Fruit fly (Drosophila melanogaster) whole organism, embryonic: ENCODE measurements around the gene RhoGAP5A.

Experiments
- Adf1 ChIP-seq: fragments of 200-800 bp; sonication (Bioruptor generic); IDR thresholded peaks from 2 replicates; pipeline ENCODE4 v1.3.6; 2022; ENCODE audit warnings: missing biosample characterization, missing genetic modification characterization
- Antp ChIP-seq: fragments of 200-800 bp; sonication (Bioruptor generic); optimal IDR thresholded peaks from 3 replicates; lab custom pipeline; 2016; ENCODE audit warnings: missing biosample characterization, missing genetic modification characterization
- CG10431 ChIP-seq: fragments of 200-800 bp; sonication (Bioruptor generic); optimal IDR thresholded peaks from 3 replicates; lab custom pipeline; 2018; ENCODE audit warnings: missing biosample characterization, mild to moderate bottlenecking, missing genetic modification characterization
- CG11723 ChIP-seq: fragments of 200-800 bp; sonication (Bioruptor generic); optimal IDR thresholded peaks from 2 replicates; lab custom pipeline; 2017; ENCODE audit warnings: missing biosample characterization, mild to moderate bottlenecking, missing genetic modification characterization
- CG12942 ChIP-seq: fragments of 200-800 bp; sonication (Bioruptor generic); optimal IDR thresholded peaks from 3 replicates; lab custom pipeline; 2016; ENCODE audit warnings: missing biosample characterization, missing genetic modification characterization
- CG15696 ChIP-seq: fragments of 200-800 bp; sonication (Bioruptor generic); optimal IDR thresholded peaks from 2 replicates; lab custom pipeline; 2019; ENCODE audit warnings: missing biosample characterization, mild to moderate bottlenecking, missing genetic modification characterization, moderate library complexity
- CG17186 ChIP-seq: fragments of 200-800 bp; sonication (Bioruptor generic); optimal IDR thresholded peaks from 3 replicates; lab custom pipeline; 2017; ENCODE audit warnings: missing biosample characterization, missing genetic modification reagents, missing genetic modification characterization
- CG17385 ChIP-seq: fragments of 200-800 bp; sonication (Bioruptor generic); optimal IDR thresholded peaks from 3 replicates; lab custom pipeline; 2018; ENCODE audit warnings: missing biosample characterization, mild to moderate bottlenecking, missing genetic modification characterization
- CG17829 ChIP-seq: fragments of 200-800 bp; optimal IDR thresholded peaks from 2 replicates; lab custom pipeline; 2019; ENCODE audit warnings: missing biosample characterization, mild to moderate bottlenecking, missing genetic modification characterization, moderate library complexity
- CG18619 ChIP-seq: fragments of 200-800 bp; sonication (Bioruptor generic); optimal IDR thresholded peaks from 3 replicates; lab custom pipeline; 2017; ENCODE audit warnings: missing biosample characterization, mild to moderate bottlenecking, missing genetic modification characterization
- CG2202 ChIP-seq: fragments of 200-800 bp; sonication (Bioruptor generic); optimal IDR thresholded peaks from 2 replicates; lab custom pipeline; 2018; ENCODE audit warnings: missing biosample characterization, mild to moderate bottlenecking, missing genetic modification characterization
- CG31224 ChIP-seq: fragments of 200-800 bp; sonication (Bioruptor generic); IDR thresholded peaks from 2 replicates; pipeline ENCODE4 v1.3.6; 2022; ENCODE audit warnings: missing biosample characterization, missing genetic modification characterization
- CG31365 ChIP-seq: fragments of 200-800 bp; sonication (Bioruptor generic); optimal IDR thresholded peaks from 2 replicates; lab custom pipeline; 2018; ENCODE audit warnings: missing biosample characterization, mild to moderate bottlenecking, missing genetic modification characterization
- CG4707 ChIP-seq: fragments of 200-800 bp; sonication (Bioruptor generic); optimal IDR thresholded peaks from 2 replicates; lab custom pipeline; 2018; ENCODE audit warnings: missing biosample characterization, mild to moderate bottlenecking, missing genetic modification characterization, moderate library complexity
- CG4820 ChIP-seq: fragments of 200-800 bp; sonication (Bioruptor generic); optimal IDR thresholded peaks from 3 replicates; lab custom pipeline; 2016; ENCODE audit warnings: missing biosample characterization, missing genetic modification characterization
- CG4854 ChIP-seq: fragments of 200-800 bp; sonication (Bioruptor generic); optimal IDR thresholded peaks from 2 replicates; lab custom pipeline; 2016; ENCODE audit warnings: missing biosample characterization, missing genetic modification characterization, inconsistent platforms
- CG6813 ChIP-seq: fragments of 200-800 bp; sonication (Bioruptor generic); optimal IDR thresholded peaks from 2 replicates; lab custom pipeline; 2017; ENCODE audit warnings: missing biosample characterization, missing genetic modification characterization, mild to moderate bottlenecking, moderate library complexity, missing genetic modification reagents
- CG9215 ChIP-seq: fragments of 200-800 bp; sonication (Bioruptor generic); IDR thresholded peaks from 2 replicates; pipeline ENCODE4 v1.3.6; 2022; ENCODE audit warnings: missing biosample characterization, missing genetic modification characterization
- CG9609 ChIP-seq: fragments of 200-800 bp; sonication (Bioruptor generic); optimal IDR thresholded peaks from 3 replicates; lab custom pipeline; 2016; ENCODE audit warnings: missing biosample characterization, missing genetic modification characterization
- D19A ChIP-seq: fragments of 200-800 bp; optimal IDR thresholded peaks from 3 replicates; lab custom pipeline; 2019; ENCODE audit warnings: missing biosample characterization, mild to moderate bottlenecking, missing genetic modification characterization, moderate library complexity
- Deaf1 ChIP-seq: fragments of 200-800 bp; optimal IDR thresholded peaks from 3 replicates; lab custom pipeline; 2019; ENCODE audit warnings: missing biosample characterization, mild to moderate bottlenecking, missing genetic modification characterization, moderate library complexity
- Fer3 ChIP-seq: fragments of 200-800 bp; sonication (Bioruptor generic); optimal IDR thresholded peaks from 2 replicates; lab custom pipeline; 2018; ENCODE audit warnings: missing biosample characterization, mild to moderate bottlenecking, missing genetic modification characterization, moderate library complexity
- HLHmδ ChIP-seq: fragments of 200-800 bp; sonication (Bioruptor generic); optimal IDR thresholded peaks from 2 replicates; lab custom pipeline; 2018; ENCODE audit warnings: missing biosample characterization, mild to moderate bottlenecking, missing genetic modification characterization, moderate library complexity
- Jarid2 ChIP-seq: fragments of 200-800 bp; sonication (Bioruptor generic); optimal IDR thresholded peaks from 3 replicates; lab custom pipeline; 2017; ENCODE audit warnings: mild to moderate bottlenecking, missing biosample characterization, missing genetic modification reagents, missing genetic modification characterization
- Kr ChIP-seq: fragments of 200-800 bp; sonication (Bioruptor generic); optimal IDR thresholded peaks from 2 replicates; lab custom pipeline; 2017; ENCODE audit warnings: missing biosample characterization, mild to moderate bottlenecking, missing genetic modification characterization
- Mad ChIP-seq: fragments of 200-800 bp; sonication (Bioruptor generic); optimal IDR thresholded peaks from 2 replicates; lab custom pipeline; 2016; ENCODE audit warnings: missing biosample characterization, missing genetic modification characterization
- NC2β ChIP-seq: fragments of 200-800 bp; sonication (Bioruptor generic); optimal IDR thresholded peaks from 2 replicates; lab custom pipeline; 2016; ENCODE audit warnings: missing biosample characterization, missing genetic modification characterization
- Nf-YB ChIP-seq: fragments of 200-800 bp; sonication (Bioruptor generic); optimal IDR thresholded peaks from 3 replicates; lab custom pipeline; 2019; ENCODE audit warnings: missing biosample characterization, mild to moderate bottlenecking, missing genetic modification characterization, moderate library complexity
- Oaz ChIP-seq: fragments of 200-800 bp; sonication (Bioruptor generic); IDR thresholded peaks from 2 replicates; pipeline ENCODE4 v1.3.6; 2022; ENCODE audit warnings: missing biosample characterization, missing genetic modification characterization
- TFAM ChIP-seq: fragments of 200-800 bp; sonication (Bioruptor generic); optimal IDR thresholded peaks from 2 replicates; lab custom pipeline; 2017; ENCODE audit warnings: missing biosample characterization, missing genetic modification characterization, inconsistent platforms
- Usf ChIP-seq: fragments of 200-800 bp; sonication (Bioruptor generic); optimal IDR thresholded peaks from 2 replicates; lab custom pipeline; 2017; ENCODE audit warnings: missing genotype, missing biosample characterization, missing genetic modification characterization
- ab ChIP-seq: fragments of 200-800 bp; sonication (Bioruptor generic); optimal IDR thresholded peaks from 2 replicates; lab custom pipeline; 2016; ENCODE audit warnings: missing biosample characterization, missing genetic modification characterization
- ash1 ChIP-seq: fragments of 200-800 bp; sonication (Bioruptor generic); optimal IDR thresholded peaks from 2 replicates; lab custom pipeline; 2018; ENCODE audit warnings: missing biosample characterization, mild to moderate bottlenecking, missing genetic modification characterization
- eve ChIP-seq, 2 experiments: fragments of >200 bp; optimal IDR thresholded peaks; 2 replicates each; lab custom pipeline; 2017; ENCODE audit warnings: missing biosample characterization in 2 of 2, missing genetic modification characterization in 2 of 2
- fd96Cb ChIP-seq: fragments of 200-800 bp; sonication (Bioruptor generic); optimal IDR thresholded peaks from 2 replicates; lab custom pipeline; 2018; ENCODE audit warnings: missing biosample characterization, mild to moderate bottlenecking, missing genetic modification characterization, moderate library complexity
- fu2 ChIP-seq: fragments of 200-800 bp; sonication (Bioruptor generic); optimal IDR thresholded peaks from 2 replicates; lab custom pipeline; 2016; ENCODE audit warnings: missing biosample characterization, missing genetic modification characterization
- gro ChIP-seq: fragments of 200-800 bp; sonication (Bioruptor generic); optimal IDR thresholded peaks from 2 replicates; lab custom pipeline; 2016; ENCODE audit warnings: missing biosample characterization, missing genetic modification characterization
- kni ChIP-seq: fragments of 200-800 bp; sonication (Bioruptor generic); optimal IDR thresholded peaks from 3 replicates; lab custom pipeline; 2017; ENCODE audit warnings: mild to moderate bottlenecking, missing biosample characterization, missing genetic modification reagents, missing genetic modification characterization
- lilli ChIP-seq: fragments of 200-800 bp; sonication (Bioruptor generic); optimal IDR thresholded peaks from 3 replicates; lab custom pipeline; 2016; ENCODE audit warnings: missing biosample characterization, missing genetic modification characterization
- nerfin-2 ChIP-seq: fragments of 200-800 bp; sonication (Bioruptor generic); IDR thresholded peaks from 2 replicates; pipeline ENCODE4 v1.3.6; 2022; ENCODE audit warnings: missing biosample characterization, missing genetic modification characterization; ENCODE audit not compliant: partially characterized antibody
- pfk ChIP-seq: fragments of 200-800 bp; sonication (Bioruptor generic); optimal IDR thresholded peaks from 2 replicates; lab custom pipeline; 2018; ENCODE audit warnings: missing biosample characterization, mild to moderate bottlenecking, missing genetic modification characterization, moderate library complexity
- rib ChIP-seq: fragments of 200-800 bp; sonication (Bioruptor generic); IDR thresholded peaks from 2 replicates; pipeline ENCODE4 v1.3.6; 2022; ENCODE audit warnings: missing biosample characterization, missing genetic modification characterization
- salm ChIP-seq: fragments of 200-800 bp; sonication (Bioruptor generic); optimal IDR thresholded peaks from 2 replicates; lab custom pipeline; 2018; ENCODE audit warnings: missing biosample characterization, mild to moderate bottlenecking, missing genetic modification characterization
- sc ChIP-seq, 3 experiments: fragments of >200 bp in 2 of 3; fragments of 200-800 bp in 1 of 3; sonication (Bioruptor generic) in 1 of 3; optimal IDR thresholded peaks; 2 replicates in 2 of 3; 3 replicates in 1 of 3; lab custom pipeline; 2017; ENCODE audit warnings: mild to moderate bottlenecking in 1 of 3, missing biosample characterization in 1 of 3, missing genetic modification characterization in 1 of 3, missing genetic modification reagents in 1 of 3
- sens ChIP-seq: fragments of 200-800 bp; sonication (Bioruptor generic); peaks from one replicate; lab custom pipeline; 2016; ENCODE audit warnings: missing biosample characterization, missing genetic modification characterization
- sr ChIP-seq: fragments of 200-800 bp; sonication (Bioruptor generic); IDR thresholded peaks from 3 replicates; pipeline ENCODE4 v1.3.6; 2022; ENCODE audit warnings: missing biosample characterization, missing genetic modification characterization
- tin ChIP-seq: fragments of 200-800 bp; sonication (Bioruptor generic); optimal IDR thresholded peaks from 3 replicates; lab custom pipeline; 2016; ENCODE audit warnings: missing biosample characterization, missing genetic modification characterization
- twi ChIP-seq: fragments of 200-800 bp; optimal IDR thresholded peaks from 2 replicates; lab custom pipeline; 2019; ENCODE audit warnings: missing biosample characterization, mild to moderate bottlenecking, missing genetic modification characterization, moderate library complexity
- wek ChIP-seq: fragments of 200-800 bp; sonication (Bioruptor generic); optimal IDR thresholded peaks from 3 replicates; lab custom pipeline; 2018; ENCODE audit warnings: missing biosample characterization, mild to moderate bottlenecking, missing genetic modification characterization, moderate library complexity

Gene RhoGAP5A

DNA sequence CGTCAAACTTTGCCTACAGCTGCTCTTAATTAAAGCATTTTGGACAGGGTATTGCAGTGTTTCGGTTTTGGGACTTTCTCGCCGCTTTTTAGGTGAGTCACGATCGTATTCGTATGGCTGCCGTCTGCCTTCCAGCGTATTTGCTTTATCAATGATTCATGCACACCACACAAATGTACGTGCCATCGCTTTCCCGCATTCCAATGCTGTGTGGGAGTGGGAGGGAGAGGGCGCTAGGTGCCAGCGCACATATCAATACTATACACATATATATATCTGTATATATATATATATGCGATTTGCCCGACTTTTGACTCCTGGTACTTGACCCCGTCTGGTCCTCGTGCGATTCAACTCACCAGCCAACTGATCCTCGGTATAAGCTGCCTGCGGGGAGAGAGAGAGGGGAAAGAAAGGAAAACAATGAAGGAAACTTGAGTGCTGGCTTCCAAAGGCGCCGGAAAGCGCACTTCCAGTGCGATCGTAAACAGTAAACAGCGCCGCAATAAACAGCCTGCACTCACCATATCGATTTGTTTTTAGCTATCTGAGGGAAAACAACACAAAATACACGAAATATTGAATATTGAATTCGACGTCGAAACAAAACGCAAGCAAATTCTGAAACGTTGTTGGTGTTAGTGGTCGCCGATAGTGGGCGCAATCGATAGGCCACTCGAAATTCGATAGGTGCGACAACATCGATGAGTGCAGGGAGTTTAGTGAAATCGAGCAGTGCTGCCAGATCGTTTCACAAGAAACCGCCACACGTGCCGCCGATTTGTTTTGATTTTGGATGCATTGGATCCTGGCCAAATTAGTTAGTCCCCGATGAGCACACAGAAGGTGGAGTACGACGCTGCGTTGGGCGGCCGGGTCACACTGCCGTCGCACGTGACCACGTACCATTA lies 3.5 kb upstream of the RhoGAP5A start, which contains the start of the genes Mlc-c and Pop1:
TSS of gene Mlc-c (minus strand) at position 647 of the 911 bp plus-strand sequence.
TSS of gene Pop1 (plus strand) at position 756 of the 911 bp plus-strand sequence.
- no peak for TF ChIP-seq CG11723 (GFP tag; lab: Kevin White, UChicago)
- no peak for TF ChIP-seq rib (GFP tag; lab: Robert Waterston, UW)
- no peak for TF ChIP-seq Fer3
- no peak for TF ChIP-seq CG18619 (GFP tag; lab: Kevin White, UChicago)
- no peak for TF ChIP-seq sc (optimal IDR thresholded peaks at IDR 0.05; lab: Kevin White, UChicago)
- TF ChIP-seq sc (GFP tag; optimal IDR thresholded peaks at IDR 0.05; lab: Kevin White, UChicago), result no peak
- TF ChIP-seq CG9609, result no peak
- TF ChIP-seq CG17829 (tag; lab: Kevin White, UChicago), result peak; percentile 19
- no peak for TF ChIP-seq tin
- no peak for TF ChIP-seq CG31365 (tag; lab: Kevin White, UChicago)
- TF ChIP-seq Nf-YB, result no peak
- TF ChIP-seq Deaf1 (tag; lab: Kevin White, UChicago), result no peak
- no peak for TF ChIP-seq Mad
- TF ChIP-seq Kr (GFP tag; lab: Kevin White, UChicago), result no peak
- no peak for TF ChIP-seq fd96Cb (tag; lab: Kevin White, UChicago)
- TF ChIP-seq CG4707, result no peak
- TF ChIP-seq CG17385, result no peak
- TF ChIP-seq Jarid2, result no peak
- TF ChIP-seq lilli (GFP tag; lab: Kevin White, UChicago), result no peak
- TF ChIP-seq Oaz (GFP tag; lab: Robert Waterston, UW), result no peak
- TF ChIP-seq ab (GFP tag; lab: Kevin White, UChicago), result no peak
- no peak for TF ChIP-seq gro
- no peak for TF ChIP-seq sr (GFP tag; lab: Robert Waterston, UW)
- TF ChIP-seq TFAM (GFP tag; lab: Kevin White, UChicago), result no peak
- no peak for TF ChIP-seq CG10431
- no peak for TF ChIP-seq HLHmδ (GFP tag; lab: Kevin White, UChicago)
- TF ChIP-seq CG17186 (GFP tag; lab: Kevin White, UChicago), result peak; percentile 71
- TF ChIP-seq CG12942 (GFP tag; lab: Kevin White, UChicago), result no peak
- peak; percentile 73 for TF ChIP-seq D19A (tag; lab: Kevin White, UChicago)
- no peak for TF ChIP-seq wek
- TF ChIP-seq nerfin-2 (GFP tag; lab: Robert Waterston, UW), result peak; percentile 87
- TF ChIP-seq CG4854 (GFP tag; lab: Kevin White, UChicago), result no peak
- no peak for TF ChIP-seq Adf1 (GFP tag; lab: Robert Waterston, UW)
- no peak for TF ChIP-seq Usf (GFP tag; lab: Kevin White, UChicago)
- no peak for TF ChIP-seq pfk (GFP tag; lab: Kevin White, UChicago)
- TF ChIP-seq CG15696 (tag; lab: Kevin White, UChicago), result no peak
- no peak for TF ChIP-seq ash1 (GFP tag; lab: Kevin White, UChicago)
- TF ChIP-seq kni (GFP tag; lab: Kevin White, UChicago), result no peak
- TF ChIP-seq CG9215 (GFP tag; lab: Robert Waterston, UW), result no peak
- no peak for TF ChIP-seq CG2202 (tag; lab: Kevin White, UChicago)
- TF ChIP-seq sens (GFP tag; lab: Kevin White, UChicago), result no peak
- no peak for TF ChIP-seq CG6813 (GFP tag; lab: Kevin White, UChicago)
- no peak for TF ChIP-seq twi (tag; lab: Kevin White, UChicago)
- no peak for TF ChIP-seq CG31224 (GFP tag; lab: Robert Waterston, UW)
- no peak for TF ChIP-seq fu2 (GFP tag; lab: Kevin White, UChicago)
- TF ChIP-seq Antp (GFP tag; lab: Kevin White, UChicago), result no peak
- TF ChIP-seq CG4820 (GFP tag; lab: Kevin White, UChicago), result no peak
- no peak for TF ChIP-seq salm
- no peak for TF ChIP-seq eve (GFP tag; optimal IDR thresholded peaks at IDR 0.05; lab: Kevin White, UChicago)
- TF ChIP-seq NC2β, result no peak
